Worm (Caenorhabditis elegans) whole organism, young adult: ENCODE data around the gene fbxb-71.

ENCODE experiments used
- B0336.3 ChIP-seq: fragments of 200-800 bp; sonication (Bioruptor generic); IDR thresholded peaks from 2 replicates; pipeline ENCODE4 v1.3.6; 2022; ENCODE audit warnings: missing genetic modification characterization, missing compliant biosample characterization
- F39B2.1 ChIP-seq: fragments of 200-800 bp; sonication (Bioruptor generic); IDR thresholded peaks from 2 replicates; pipeline ENCODE4 v1.3.6; 2022; ENCODE audit warnings: missing genetic modification reagents, missing genetic modification characterization, missing compliant biosample characterization
- F55B11.4 ChIP-seq: sonication (generic microtip); optimal IDR thresholded peaks from 2 replicates; lab custom pipeline; 2016; ENCODE audit warnings: missing compliant biosample characterization, missing genetic modification characterization, borderline replicate concordance; ENCODE audit not compliant: insufficient read depth
- T07F8.4 ChIP-seq: sonication (generic microtip); optimal IDR thresholded peaks from 2 replicates; lab custom pipeline; 2016; ENCODE audit warnings: mild to moderate bottlenecking, missing genetic modification characterization, moderate library complexity, missing compliant biosample characterization
- Y53F4B.3 ChIP-seq: fragments of 200-800 bp; sonication (Bioruptor generic); IDR thresholded peaks from 2 replicates; pipeline ENCODE4 v1.3.6; 2022; ENCODE audit warnings: missing genetic modification reagents, missing genetic modification characterization, missing compliant biosample characterization
- Y79H2A.3 ChIP-seq: fragments of 200-800 bp; sonication (Bioruptor generic); conservative IDR thresholded peaks from 2 replicates; pipeline ENCODE4 v1.3.6; 2022; ENCODE audit warnings: missing genetic modification reagents, missing genetic modification characterization, missing compliant biosample characterization
- aptf-2 ChIP-seq: fragments of 200-800 bp; sonication (Bioruptor generic); conservative IDR thresholded peaks from 2 replicates; pipeline ENCODE4 v1.3.6; 2022; ENCODE audit warnings: missing genetic modification reagents, missing genetic modification characterization, missing compliant biosample characterization
- atf-7 ChIP-seq: sonication (generic microtip); optimal IDR thresholded peaks from 2 replicates; lab custom pipeline; 2017; ENCODE audit warnings: mild to moderate bottlenecking, missing genetic modification characterization, missing compliant biosample characterization
- attf-3 ChIP-seq: fragments of 200-800 bp; sonication (Bioruptor generic); conservative IDR thresholded peaks from 2 replicates; pipeline ENCODE4 v1.3.6; 2022; ENCODE audit warnings: missing genetic modification reagents, missing genetic modification characterization, missing compliant biosample characterization
- bed-2 ChIP-seq: fragments of 200-800 bp; sonication (Bioruptor generic); IDR thresholded peaks from 2 replicates; pipeline ENCODE4 v1.3.6; 2022; ENCODE audit warnings: missing genetic modification reagents, missing genetic modification characterization, missing compliant biosample characterization
- ceh-79 ChIP-seq: sonication (generic microtip); optimal IDR thresholded peaks from 2 replicates; lab custom pipeline; 2017; ENCODE audit warnings: mild to moderate bottlenecking, missing genetic modification characterization, missing compliant biosample characterization
- egrh-3 ChIP-seq: fragments of 200-800 bp; sonication (Bioruptor generic); IDR thresholded peaks from 2 replicates; pipeline ENCODE4 v1.3.6; 2022; ENCODE audit warnings: missing genetic modification reagents, missing genetic modification characterization, missing compliant biosample characterization
- hmg-1.2 ChIP-seq: fragments of 200-800 bp; sonication (Bioruptor generic); IDR thresholded peaks from 2 replicates; pipeline ENCODE4 v1.3.6; 2022; ENCODE audit warnings: missing genetic modification reagents, missing genetic modification characterization, missing compliant biosample characterization
- lag-1 ChIP-seq: fragments of 200-800 bp; sonication (Bioruptor generic); IDR thresholded peaks from 2 replicates; pipeline ENCODE4 v1.3.6; 2022; ENCODE audit warnings: missing genetic modification reagents, missing genetic modification characterization, missing compliant biosample characterization
- lin-35 ChIP-seq, 3 experiments: fragments of 150-350 bp in 2 of 3; sonication (generic microtip) in 1 of 3; optimal IDR thresholded peaks; 2 replicates each; lab custom pipeline; 2014 to 2018; ENCODE audit warnings: missing biosample characterization in 3 of 3, missing genetic modification characterization in 3 of 3, missing genetic modification reagents in 3 of 3
- lsl-1 ChIP-seq: fragments of 200-800 bp; sonication (Bioruptor generic); optimal IDR thresholded peaks from 2 replicates; lab custom pipeline; 2018; ENCODE audit warnings: mild to moderate bottlenecking, missing genetic modification characterization, moderate library complexity, missing compliant biosample characterization
- madf-3 ChIP-seq: fragments of 200-800 bp; sonication (Bioruptor generic); IDR thresholded peaks from 2 replicates; pipeline ENCODE4 v1.3.6; 2022; ENCODE audit warnings: missing genetic modification reagents, missing genetic modification characterization, missing compliant biosample characterization
- madf-6 ChIP-seq: fragments of 200-800 bp; sonication (Bioruptor generic); IDR thresholded peaks from 2 replicates; pipeline ENCODE4 v1.3.6; 2022; ENCODE audit warnings: missing genetic modification reagents, missing genetic modification characterization, missing compliant biosample characterization
- nhr-80 ChIP-seq: sonication (generic microtip); optimal IDR thresholded peaks from 2 replicates; lab custom pipeline; 2016; ENCODE audit warnings: missing genetic modification characterization, missing compliant biosample characterization
- nhr-90 ChIP-seq: sonication (generic microtip); optimal IDR thresholded peaks from 2 replicates; lab custom pipeline; 2016; ENCODE audit warnings: missing genotype, mild to moderate bottlenecking, missing genetic modification characterization, missing compliant biosample characterization
- rcor-1 ChIP-seq: fragments of 200-800 bp; sonication (Bioruptor generic); IDR thresholded peaks from 2 replicates; pipeline ENCODE4 v1.3.6; 2022; ENCODE audit warnings: missing genetic modification reagents, missing genetic modification characterization, missing compliant biosample characterization
- repo-1 ChIP-seq: sonication (generic microtip); optimal IDR thresholded peaks from 2 replicates; lab custom pipeline; 2017; ENCODE audit warnings: mild to moderate bottlenecking, missing genetic modification characterization, missing compliant biosample characterization
- snpc-3.4 ChIP-seq: sonication (generic microtip); optimal IDR thresholded peaks from 2 replicates; lab custom pipeline; 2017; ENCODE audit warnings: missing genetic modification characterization, mild to moderate bottlenecking, missing compliant biosample characterization, antibody characterized with exemption, moderate library complexity, missing genotype, missing genetic modification reagents
- somi-1 ChIP-seq: fragments of 200-800 bp; sonication (Bioruptor generic); optimal IDR thresholded peaks from 2 replicates; lab custom pipeline; 2018; ENCODE audit warnings: mild to moderate bottlenecking, missing genetic modification characterization, missing compliant biosample characterization
- zfh-2 ChIP-seq: fragments of 200-800 bp; sonication (Bioruptor generic); conservative IDR thresholded peaks from 2 replicates; pipeline ENCODE4 v1.3.6; 2022; ENCODE audit warnings: missing genetic modification reagents, missing genetic modification characterization, missing compliant biosample characterization
- ztf-18 ChIP-seq: sonication (generic microtip); optimal IDR thresholded peaks from 2 replicates; lab custom pipeline; 2016; ENCODE audit warnings: missing genotype, mild to moderate bottlenecking, missing genetic modification characterization, missing compliant biosample characterization
- ztf-25 ChIP-seq: fragments of 200-800 bp; sonication (Bioruptor generic); IDR thresholded peaks from 2 replicates; pipeline ENCODE4 v1.3.6; 2022; ENCODE audit warnings: missing genetic modification reagents, missing genetic modification characterization, missing compliant biosample characterization
- ztf-26 ChIP-seq: sonication (generic microtip); optimal IDR thresholded peaks from 2 replicates; lab custom pipeline; 2017; ENCODE audit warnings: missing genetic modification characterization, missing compliant biosample characterization
- ztf-6 ChIP-seq: fragments of 200-800 bp; sonication (Bioruptor generic); IDR thresholded peaks from 2 replicates; pipeline ENCODE4 v1.3.6; 2022; ENCODE audit warnings: missing genetic modification reagents, missing genetic modification characterization, missing compliant biosample characterization

fbxb-71 gene

ce11 chrX:3250481-3251091 lies 12.1 kb upstream of the fbxb-71 start, which contains the start of gene pqn-37:
Gene pqn-37, minus strand, starts transcription at chrX:3250531.
- TF ChIP-seq ceh-79 (tag; lab: Kevin White, UChicago) (no peak), lin-35 (GFP tag; optimal IDR thresholded peaks at IDR 0.05; lab: Kevin White, UChicago) (no peak), F55B11.4 (tag; lab: Kevin White, UChicago) (no peak), atf-7 (no peak), ztf-26 (tag; lab: Kevin White, UChicago) (no peak), lag-1 (GFP tag; lab: Robert Waterston, UW) (no peak), attf-3 (no peak), ztf-6 (GFP tag; lab: Robert Waterston, UW) (no peak), nhr-90 (tag; lab: Kevin White, UChicago) (no peak), madf-6 (GFP tag; lab: Robert Waterston, UW) (no peak), somi-1 (no peak), ztf-18 (tag; lab: Kevin White, UChicago) (no peak), aptf-2 (GFP tag; lab: Robert Waterston, UW) (no peak), snpc-3.4 (tag; lab: Kevin White, UChicago) (no peak), F39B2.1 (GFP tag; lab: Robert Waterston, UW) (no peak)

- TF ChIP-seq ztf-25 (GFP tag; lab: Robert Waterston, UW) (no peak), rcor-1 (no peak), zfh-2 (GFP tag; lab: Robert Waterston, UW) (peak; percentile 40), egrh-3 (GFP tag; lab: Robert Waterston, UW) (no peak), ztf-18 (tag; lab: Kevin White, UChicago) (no peak), Y53F4B.3 (GFP tag; lab: Robert Waterston, UW) (no peak)
These were observed 10.2 kb upstream of the fbxb-71 start, which contains the start of gene tba-9 for ce11 chrX:3252500-3252899. Gene tba-9, plus strand, starts transcription at chrX:3252800.

- no peak for TF ChIP-seq lsl-1
- TF ChIP-seq repo-1 (tag; lab: Kevin White, UChicago): no peak
- TF ChIP-seq hmg-1.2 (GFP tag; lab: Robert Waterston, UW): no peak
- peak; percentile 93 for TF ChIP-seq nhr-80 (tag; lab: Kevin White, UChicago)
- no peak for TF ChIP-seq Y79H2A.3 (GFP tag; lab: Robert Waterston, UW)
- TF ChIP-seq T07F8.4 (tag; lab: Kevin White, UChicago): no peak
- TF ChIP-seq, all 124 proteins: peak for 1
These were observed 5.8 kb upstream of the fbxb-71 start, which contains the start of gene lbp-3 for ce11 chrX:3256784-3257493. Gene lbp-3, plus strand, starts transcription at chrX:3257372.

DNA sequence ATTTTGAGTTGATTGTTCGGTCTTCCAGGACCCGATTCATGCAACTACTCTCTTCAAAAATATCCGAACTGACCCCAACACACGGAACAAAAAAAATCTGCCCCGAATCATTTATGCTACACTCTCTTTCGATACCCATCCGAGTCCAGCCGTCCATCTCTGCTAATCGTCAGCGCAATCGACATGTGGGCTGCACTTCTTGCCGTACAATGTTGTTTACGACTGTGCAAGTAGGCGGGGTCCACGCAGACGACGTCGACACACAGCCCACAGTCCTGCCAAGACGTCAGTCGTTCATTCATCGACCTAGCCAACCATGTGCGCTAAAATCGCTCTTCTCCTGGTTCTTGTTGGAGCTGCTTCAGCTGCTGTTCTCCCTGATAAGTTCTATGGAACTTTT lies 3.9 kb upstream of the fbxb-71 start, which contains the start of gene lbp-1:
lbp-1 (plus strand) TSS at position 301 of the 400 bp plus-strand sequence.
- TF ChIP-seq bed-2 (0 out of 2 replicates have a peak, but pooled peaks have one; percentile 13), B0336.3 (GFP tag; lab: Robert Waterston, UW) (no peak)

DNA sequence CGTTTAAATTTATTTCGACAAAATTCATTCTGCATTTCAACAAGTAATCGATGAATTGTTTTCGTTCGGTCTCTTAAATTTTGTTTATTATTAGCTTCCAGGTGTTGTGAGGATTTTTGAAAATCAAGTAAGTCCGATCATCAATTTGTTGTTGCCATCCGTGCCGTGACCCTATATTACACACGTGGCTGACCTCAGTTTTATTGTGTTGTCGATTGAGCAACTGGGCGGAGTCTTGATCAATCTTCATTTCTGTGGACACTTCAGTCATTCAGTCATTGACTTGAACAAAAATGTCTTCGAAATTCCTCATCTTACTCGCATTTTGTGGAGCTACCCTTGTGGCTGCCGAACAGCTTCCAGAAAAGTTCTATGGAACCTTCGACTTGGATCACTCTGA lies 2.2 kb upstream of the fbxb-71 start, which contains the start of gene lbp-2:
lbp-2 (plus strand) TSS at position 102 of the 400 bp plus-strand sequence.
- no peak for TF ChIP-seq somi-1
- TF ChIP-seq B0336.3 (GFP tag; lab: Robert Waterston, UW): no peak
- no peak for TF ChIP-seq madf-3 (GFP tag; lab: Robert Waterston, UW)
